Fruit fly (Drosophila melanogaster) whole organism, embryonic: Measurements from ENCODE around the gene CG33191.

ENCODE experiments used
- Antp ChIP-seq: fragments of 200-800 bp; sonication (Bioruptor generic); optimal IDR thresholded peaks from 3 replicates; lab custom pipeline; 2016; ENCODE audit warnings: missing biosample characterization, missing genetic modification characterization
- Bdp1 ChIP-seq: fragments of 200-800 bp; sonication (Bioruptor generic); optimal IDR thresholded peaks from 3 replicates; lab custom pipeline; 2016; ENCODE audit warnings: missing biosample characterization, missing genetic modification characterization
- CG10209 ChIP-seq: fragments of 200-800 bp; sonication (Bioruptor generic); optimal IDR thresholded peaks from 3 replicates; lab custom pipeline; 2017; ENCODE audit warnings: missing biosample characterization, mild to moderate bottlenecking, missing genetic modification characterization, missing genetic modification reagents
- CG10366 ChIP-seq: fragments of 200-800 bp; sonication (Bioruptor generic); IDR thresholded peaks from 2 replicates; pipeline ENCODE4 v1.3.6; 2022; ENCODE audit warnings: missing biosample characterization, missing genetic modification characterization
- CG12219 ChIP-seq: fragments of 200-800 bp; sonication (Bioruptor generic); optimal IDR thresholded peaks from 3 replicates; lab custom pipeline; 2018; ENCODE audit warnings: missing biosample characterization, mild to moderate bottlenecking, missing genetic modification characterization
- CG1233 ChIP-seq: fragments of 200-800 bp; sonication (Bioruptor generic); optimal IDR thresholded peaks from 4 replicates; lab custom pipeline; 2018; ENCODE audit warnings: missing biosample characterization, mild to moderate bottlenecking, missing genetic modification characterization
- CG13296 ChIP-seq: fragments of 200-800 bp; sonication (Bioruptor generic); optimal IDR thresholded peaks from 3 replicates; lab custom pipeline; 2018; ENCODE audit warnings: missing biosample characterization, mild to moderate bottlenecking, missing genetic modification characterization
- CG13624 ChIP-seq: fragments of 200-800 bp; sonication (Bioruptor generic); optimal IDR thresholded peaks from 2 replicates; lab custom pipeline; 2016; ENCODE audit warnings: missing biosample characterization, missing genetic modification characterization
- CG13894 ChIP-seq: fragments of 200-800 bp; sonication (Bioruptor generic); optimal IDR thresholded peaks from 3 replicates; lab custom pipeline; 2018; ENCODE audit warnings: missing biosample characterization, mild to moderate bottlenecking, missing genetic modification characterization, moderate library complexity
- CG14441 ChIP-seq: fragments of 200-800 bp; sonication (Bioruptor generic); IDR thresholded peaks from 2 replicates; pipeline ENCODE4 v1.3.6; 2022; ENCODE audit warnings: missing biosample characterization, missing genetic modification characterization
- CG16863 ChIP-seq: fragments of 200-800 bp; sonication (Bioruptor generic); optimal IDR thresholded peaks from 3 replicates; lab custom pipeline; 2016; ENCODE audit warnings: missing biosample characterization, missing genetic modification characterization
- CG17829 ChIP-seq: fragments of 200-800 bp; optimal IDR thresholded peaks from 2 replicates; lab custom pipeline; 2019; ENCODE audit warnings: missing biosample characterization, mild to moderate bottlenecking, missing genetic modification characterization, moderate library complexity
- CG18476 ChIP-seq: fragments of 200-800 bp; sonication (Bioruptor generic); optimal IDR thresholded peaks from 2 replicates; lab custom pipeline; 2016; ENCODE audit warnings: missing biosample characterization, mild to moderate bottlenecking, missing genetic modification characterization
- CG18599 ChIP-seq: fragments of 200-800 bp; sonication (Bioruptor generic); optimal IDR thresholded peaks from 3 replicates; lab custom pipeline; 2017; ENCODE audit warnings: missing biosample characterization, missing genetic modification characterization, mild to moderate bottlenecking, moderate library complexity, missing genetic modification reagents
- CG30431 ChIP-seq: fragments of 200-800 bp; sonication (Bioruptor generic); optimal IDR thresholded peaks from 2 replicates; lab custom pipeline; 2017; ENCODE audit warnings: missing biosample characterization, missing genetic modification characterization
- CG32532 ChIP-seq: fragments of 200-800 bp; sonication (Bioruptor generic); IDR thresholded peaks from 2 replicates; pipeline ENCODE4 v1.3.6; 2022; ENCODE audit warnings: missing biosample characterization, missing genetic modification characterization
- CG32772 ChIP-seq: fragments of 200-800 bp; sonication (Bioruptor generic); IDR thresholded peaks from 2 replicates; pipeline ENCODE4 v1.3.6; 2022; ENCODE audit warnings: missing biosample characterization, missing genetic modification characterization
- CG3407 ChIP-seq: fragments of 200-800 bp; sonication (Bioruptor generic); optimal IDR thresholded peaks from 2 replicates; lab custom pipeline; 2018; ENCODE audit warnings: missing biosample characterization, mild to moderate bottlenecking, missing genetic modification characterization
- CG3847 ChIP-seq: fragments of 200-800 bp; sonication (Bioruptor generic); IDR thresholded peaks from 2 replicates; pipeline ENCODE4 v1.3.6; 2022; ENCODE audit warnings: missing biosample characterization, missing genetic modification characterization
- CG8281 ChIP-seq: fragments of 200-800 bp; sonication (Bioruptor generic); optimal IDR thresholded peaks from 2 replicates; lab custom pipeline; 2018; ENCODE audit warnings: missing biosample characterization, mild to moderate bottlenecking, missing genetic modification characterization, moderate library complexity
- CG9215 ChIP-seq: fragments of 200-800 bp; sonication (Bioruptor generic); IDR thresholded peaks from 2 replicates; pipeline ENCODE4 v1.3.6; 2022; ENCODE audit warnings: missing biosample characterization, missing genetic modification characterization
- E2f2 ChIP-seq: fragments of 200-800 bp; sonication (Bioruptor generic); IDR thresholded peaks from 2 replicates; pipeline ENCODE4 v1.3.6; 2022; ENCODE audit warnings: missing biosample characterization, missing genetic modification characterization
- ERR ChIP-seq: fragments of 200-800 bp; sonication (Bioruptor generic); optimal IDR thresholded peaks from 2 replicates; lab custom pipeline; 2016; ENCODE audit warnings: missing biosample characterization, missing genetic modification characterization
- Fer2 ChIP-seq: fragments of 200-800 bp; sonication (Bioruptor generic); optimal IDR thresholded peaks from 2 replicates; lab custom pipeline; 2018; ENCODE audit warnings: missing biosample characterization, mild to moderate bottlenecking, missing genetic modification characterization, moderate library complexity
- Gug ChIP-seq: fragments of 200-800 bp; sonication (Bioruptor generic); IDR thresholded peaks from 4 replicates; pipeline ENCODE4 v1.3.6; 2022; ENCODE audit warnings: missing biosample characterization, missing genetic modification characterization
- Hsf ChIP-seq: fragments of 200-800 bp; sonication (Bioruptor generic); optimal IDR thresholded peaks from 3 replicates; lab custom pipeline; 2016; ENCODE audit warnings: missing biosample characterization, missing genetic modification characterization
- MBD-R2 ChIP-seq: fragments of 200-800 bp; sonication (Bioruptor generic); IDR thresholded peaks from 2 replicates; pipeline ENCODE4 v1.3.6; 2022; ENCODE audit warnings: missing biosample characterization, missing genetic modification characterization
- Oaz ChIP-seq: fragments of 200-800 bp; sonication (Bioruptor generic); IDR thresholded peaks from 2 replicates; pipeline ENCODE4 v1.3.6; 2022; ENCODE audit warnings: missing biosample characterization, missing genetic modification characterization
- Rfx ChIP-seq: fragments of 200-800 bp; sonication (Bioruptor generic); IDR thresholded peaks from 2 replicates; pipeline ENCODE4 v1.3.6; 2022; ENCODE audit warnings: missing biosample characterization, missing genetic modification characterization
- Rx ChIP-seq: fragments of 200-800 bp; sonication (Bioruptor generic); IDR thresholded peaks from 2 replicates; pipeline ENCODE4 v1.3.6; 2022; ENCODE audit warnings: missing biosample characterization, missing genetic modification characterization
- Ssrp ChIP-seq: fragments of 200-800 bp; sonication (Bioruptor generic); optimal IDR thresholded peaks from 2 replicates; lab custom pipeline; 2018; ENCODE audit warnings: missing biosample characterization, mild to moderate bottlenecking, missing genetic modification characterization, moderate library complexity
- Stat92E ChIP-seq, 3 experiments: fragments of >200 bp in 2 of 3; fragments of 200-800 bp in 1 of 3; sonication (Bioruptor generic) in 1 of 3; optimal IDR thresholded peaks; 2 replicates each; lab custom pipeline; 2017 to 2019; ENCODE audit warnings: missing biosample characterization in 3 of 3, missing genetic modification characterization in 3 of 3, mild to moderate bottlenecking in 1 of 3, moderate library complexity in 1 of 3
- ara ChIP-seq: fragments of 200-800 bp; sonication (Bioruptor generic); IDR thresholded peaks from 2 replicates; pipeline ENCODE4 v1.3.6; 2022; ENCODE audit warnings: missing biosample characterization, missing genetic modification characterization
- caup ChIP-seq: fragments of 200-800 bp; sonication (Bioruptor generic); optimal IDR thresholded peaks from 3 replicates; lab custom pipeline; 2017; ENCODE audit warnings: missing biosample characterization, mild to moderate bottlenecking, missing genetic modification characterization, moderate library complexity; ENCODE audit not compliant: severe bottlenecking
- chif ChIP-seq, 2 experiments: fragments of 200-800 bp; sonication (Bioruptor generic); optimal IDR thresholded peaks; 3 replicates each; lab custom pipeline; 2016; ENCODE audit warnings: missing biosample characterization in 2 of 2, missing genetic modification characterization in 2 of 2
- chinmo ChIP-seq: fragments of 200-800 bp; sonication (Bioruptor generic); IDR thresholded peaks from 4 replicates; pipeline ENCODE4 v1.3.6; 2022; ENCODE audit warnings: missing biosample characterization, missing genetic modification characterization; ENCODE audit not compliant: partially characterized antibody
- chn ChIP-seq: fragments of 200-800 bp; sonication (Bioruptor generic); optimal IDR thresholded peaks from 2 replicates; lab custom pipeline; 2016; ENCODE audit warnings: missing biosample characterization, missing genetic modification characterization
- fd102C ChIP-seq: fragments of 200-800 bp; sonication (Bioruptor generic); optimal IDR thresholded peaks from 2 replicates; lab custom pipeline; 2018; ENCODE audit warnings: missing biosample characterization, mild to moderate bottlenecking, missing genetic modification characterization, moderate library complexity
- fd3F ChIP-seq: fragments of 200-800 bp; sonication (Bioruptor generic); optimal IDR thresholded peaks from 2 replicates; lab custom pipeline; 2018; ENCODE audit warnings: missing biosample characterization, mild to moderate bottlenecking, missing genetic modification characterization, moderate library complexity
- fu2 ChIP-seq: fragments of 200-800 bp; sonication (Bioruptor generic); optimal IDR thresholded peaks from 2 replicates; lab custom pipeline; 2016; ENCODE audit warnings: missing biosample characterization, missing genetic modification characterization
- gsb-n ChIP-seq: fragments of 200-800 bp; sonication (Bioruptor generic); optimal IDR thresholded peaks from 3 replicates; lab custom pipeline; 2018; ENCODE audit warnings: missing biosample characterization, mild to moderate bottlenecking, missing genetic modification characterization
- mam ChIP-seq: fragments of 200-800 bp; sonication (Bioruptor generic); optimal IDR thresholded peaks from 3 replicates; lab custom pipeline; 2016; ENCODE audit warnings: missing biosample characterization, missing genetic modification characterization
- org-1 ChIP-seq: fragments of 200-800 bp; sonication (Bioruptor generic); optimal IDR thresholded peaks from 2 replicates; lab custom pipeline; 2017; ENCODE audit warnings: missing biosample characterization, missing genetic modification characterization
- phol ChIP-seq: fragments of 200-800 bp; sonication (Bioruptor generic); optimal IDR thresholded peaks from 3 replicates; lab custom pipeline; 2018; ENCODE audit warnings: missing biosample characterization, mild to moderate bottlenecking, missing genetic modification characterization, moderate library complexity
- sens ChIP-seq: fragments of 200-800 bp; sonication (Bioruptor generic); peaks from one replicate; lab custom pipeline; 2016; ENCODE audit warnings: missing biosample characterization, missing genetic modification characterization
- sisA ChIP-seq: fragments of 200-800 bp; sonication (Bioruptor generic); IDR thresholded peaks from 2 replicates; pipeline ENCODE4 v1.3.6; 2022; ENCODE audit warnings: missing biosample characterization, missing genetic modification characterization
- so ChIP-seq: fragments of 200-800 bp; sonication (Bioruptor generic); IDR thresholded peaks from 3 replicates; pipeline ENCODE4 v1.3.6; 2022; ENCODE audit warnings: missing biosample characterization, missing genetic modification characterization
- tgo ChIP-seq: fragments of 200-800 bp; sonication (Bioruptor generic); IDR thresholded peaks from 3 replicates; pipeline ENCODE4 v1.3.6; 2022; ENCODE audit warnings: missing biosample characterization, missing genetic modification characterization
- tin ChIP-seq: fragments of 200-800 bp; sonication (Bioruptor generic); optimal IDR thresholded peaks from 3 replicates; lab custom pipeline; 2016; ENCODE audit warnings: missing biosample characterization, missing genetic modification characterization
- zfh1 ChIP-seq: fragments of 200-800 bp; sonication (Bioruptor generic); IDR thresholded peaks from 3 replicates; pipeline ENCODE4 v1.3.6; 2022; ENCODE audit warnings: missing biosample characterization, missing genetic modification characterization

Gene CG33191

DNA sequence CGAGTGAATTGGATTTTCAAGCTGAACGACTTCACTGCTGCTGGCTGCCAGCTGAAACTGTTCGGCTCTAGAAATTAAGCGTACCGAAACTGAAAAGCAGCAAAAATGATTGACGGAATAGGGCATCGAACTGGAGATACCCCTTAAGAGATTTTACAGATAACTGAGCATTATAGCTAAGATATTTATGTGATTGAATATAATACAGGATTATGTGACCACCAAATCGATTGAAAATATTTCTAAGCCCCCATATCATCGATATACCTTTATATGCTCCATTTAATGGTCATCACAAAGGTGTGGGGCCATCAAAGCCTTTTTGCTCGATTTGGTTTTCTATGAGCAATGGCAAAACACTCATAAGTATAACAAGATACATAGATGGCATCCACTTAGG is 5.1 kb upstream of the CG33191 start (continued):
- TF ChIP-seq CG1233 (peak; percentile 11), Hsf (GFP tag; lab: Kevin White, UChicago) (peak; percentile 43), Oaz (peak; percentile 42; the same call in 1 of the 2 replicates), so (GFP tag; lab: Robert Waterston, UW) (peak; percentile 37; the same call in 1 of the 3 replicates), sisA (GFP tag; lab: Robert Waterston, UW) (peak; percentile 50), Stat92E (GFP tag; optimal IDR thresholded peaks at IDR 0.05; lab: Kevin White, UChicago) (no peak), CG3407 (GFP tag; lab: Kevin White, UChicago) (no peak), fu2 (GFP tag; lab: Kevin White, UChicago) (peak; percentile 10), CG16863 (GFP tag; lab: Kevin White, UChicago) (peak; percentile 25), phol (no peak), chn (GFP tag; lab: Kevin White, UChicago) (peak; percentile 23), caup (GFP tag; lab: Kevin White, UChicago) (peak; percentile 37), CG9215 (GFP tag; lab: Robert Waterston, UW) (peak; percentile 35; the same call in 1 of the 2 replicates), ara (0 out of 2 replicates have a peak, but pooled peaks have one; percentile 27), chif (GFP tag; optimal IDR thresholded peaks at IDR 0.05; lab: Kevin White, UChicago) (peak in 1 of 2 experiments; percentile 54), chinmo (GFP tag; lab: Robert Waterston, UW) (no peak), CG13296 (no peak), CG8281 (no peak), mam (GFP tag; lab: Kevin White, UChicago) (peak; percentile 52), CG13624 (GFP tag; lab: Kevin White, UChicago) (no peak), Gug (GFP tag; lab: Robert Waterston, UW) (0 out of 4 replicates have a peak, but pooled peaks have one; percentile 2), CG18476 (GFP tag; lab: Kevin White, UChicago) (peak; percentile 3), MBD-R2 (GFP tag; lab: Robert Waterston, UW) (peak; percentile 25; the same call in 1 of the 2 replicates), fd3F (no peak), tin (GFP tag; lab: Kevin White, UChicago) (peak; percentile 30), fd102C (GFP tag; lab: Kevin White, UChicago) (no peak), CG13894 (tag; lab: Kevin White, UChicago) (no peak), gsb-n (tag; lab: Kevin White, UChicago) (no peak), CG32772 (peak; percentile 37; the same call in 1 of the 2 replicates), tgo (GFP tag; lab: Robert Waterston, UW) (peak; percentile 58; the same call in 2 of the 3 replicates), ERR (no peak), CG18599 (GFP tag; lab: Kevin White, UChicago) (peak; percentile 57), CG32532 (GFP tag; lab: Robert Waterston, UW) (peak; percentile 80), Rfx (peak; percentile 84), Antp (peak; percentile 30), sens (peak; percentile 84), zfh1 (GFP tag; lab: Robert Waterston, UW) (peak; percentile 63; the same call in 2 of the 3 replicates), CG12219 (GFP tag; lab: Kevin White, UChicago) (peak; percentile 48), Bdp1 (GFP tag; lab: Kevin White, UChicago) (no peak), Fer2 (no peak), Ssrp (peak; percentile 30), CG14441 (GFP tag; lab: Robert Waterston, UW) (peak; percentile 68), org-1 (GFP tag; lab: Kevin White, UChicago) (peak; percentile 41), E2f2 (GFP tag; lab: Robert Waterston, UW) (peak; percentile 31; the same call in 1 of the 2 replicates), Rx (peak; percentile 37; the same call in 1 of the 2 replicates), CG17829 (tag; lab: Kevin White, UChicago) (peak; percentile 7), CG3847 (GFP tag; lab: Robert Waterston, UW) (peak; percentile 39; the same call in 1 of the 2 replicates), CG10366 (GFP tag; lab: Robert Waterston, UW) (peak; percentile 24; the same call in 1 of the 2 replicates), CG10209 (GFP tag; lab: Kevin White, UChicago) (peak; percentile 32), CG30431 (no peak)
